Worm (Caenorhabditis elegans) whole organism, L3 larva: Measurements from ENCODE around the gene vps-52.
A peak's percentile ranks its signal among the peaks of the same experiment; 100 is the strongest.

Source experiments
- aly-2 ChIP-seq: fragments of 150-350 bp; optimal IDR thresholded peaks from 2 replicates; lab custom pipeline; 2014; ENCODE audit warnings: missing biosample characterization, missing genetic modification characterization
- ceh-82 ChIP-seq: fragments of 150-350 bp; optimal IDR thresholded peaks from 2 replicates; lab custom pipeline; 2014; ENCODE audit warnings: missing biosample characterization, missing genetic modification characterization
- ceh-9 ChIP-seq: sonication (generic microtip); optimal IDR thresholded peaks from 2 replicates; lab custom pipeline; 2018; ENCODE audit warnings: missing biosample characterization, missing genetic modification characterization
- daf-12 ChIP-seq: fragments of 150-350 bp; optimal IDR thresholded peaks from 2 replicates; lab custom pipeline; 2014; ENCODE audit warnings: missing biosample characterization, missing genetic modification reagents, missing genetic modification characterization
- egl-27 ChIP-seq: sonication (generic microtip); optimal IDR thresholded peaks from 4 replicates; lab custom pipeline; 2017; ENCODE audit warnings: missing biosample characterization, missing genetic modification reagents, missing genetic modification characterization
- egl-5 ChIP-seq: fragments of 150-350 bp; optimal IDR thresholded peaks from 2 replicates; lab custom pipeline; 2017; ENCODE audit warnings: missing biosample characterization, missing genetic modification reagents, missing genetic modification characterization, inconsistent platforms
- elt-1 ChIP-seq: fragments of 150-350 bp; optimal IDR thresholded peaks from 2 replicates; lab custom pipeline; 2014; ENCODE audit warnings: missing biosample characterization, missing genetic modification characterization
- elt-2 ChIP-seq: sonication (generic microtip); optimal IDR thresholded peaks from 2 replicates; lab custom pipeline; 2016; ENCODE audit warnings: missing genetic modification reagents, mild to moderate bottlenecking, missing genetic modification characterization, missing compliant biosample characterization
- elt-3 ChIP-seq, 3 experiments: fragments of 150-350 bp in 1 of 3; sonication (generic microtip) in 2 of 3; optimal IDR thresholded peaks; 2 replicates in 2 of 3; 4 replicates in 1 of 3; lab custom pipeline; 2014 to 2017; ENCODE audit warnings: missing biosample characterization in 3 of 3, missing genetic modification characterization in 3 of 3
- eor-1 ChIP-seq, 2 experiments: fragments of 150-350 bp; optimal IDR thresholded peaks; 2 replicates each; lab custom pipeline; 2014 to 2018; ENCODE audit warnings: missing biosample characterization in 2 of 2, missing genetic modification characterization in 2 of 2
- fkh-10 ChIP-seq: sonication (generic microtip); optimal IDR thresholded peaks from 2 replicates; lab custom pipeline; 2017; ENCODE audit warnings: missing biosample characterization, missing genetic modification reagents, missing genetic modification characterization
- fkh-2 ChIP-seq: fragments of 150-350 bp; optimal IDR thresholded peaks from 2 replicates; lab custom pipeline; 2014; ENCODE audit warnings: missing biosample characterization, missing genetic modification reagents, missing genetic modification characterization
- fos-1 ChIP-seq: fragments of 150-350 bp; optimal IDR thresholded peaks from 2 replicates; lab custom pipeline; 2014; ENCODE audit warnings: missing biosample characterization, missing genetic modification characterization
- hmg-11 ChIP-seq: sonication (generic microtip); optimal IDR thresholded peaks from 2 replicates; lab custom pipeline; 2016; ENCODE audit warnings: missing genetic modification characterization, missing compliant biosample characterization
- jun-1 ChIP-seq: fragments of 150-350 bp; optimal IDR thresholded peaks from 2 replicates; lab custom pipeline; 2014; ENCODE audit warnings: missing biosample characterization, missing genetic modification reagents, missing genetic modification characterization
- lin-39 ChIP-seq: fragments of 150-350 bp; optimal IDR thresholded peaks from 2 replicates; lab custom pipeline; 2018; ENCODE audit warnings: missing biosample characterization, missing genetic modification reagents, missing genetic modification characterization
- lsy-12 ChIP-seq: sonication (generic microtip); optimal IDR thresholded peaks from 2 replicates; lab custom pipeline; 2016; ENCODE audit warnings: mild to moderate bottlenecking, missing genetic modification characterization, missing compliant biosample characterization
- nfya-1 ChIP-seq: sonication (generic microtip); optimal IDR thresholded peaks from 2 replicates; lab custom pipeline; 2017; ENCODE audit warnings: missing genetic modification characterization, mild to moderate bottlenecking, missing compliant biosample characterization, antibody characterized with exemption, moderate library complexity; ENCODE audit not compliant: insufficient read depth
- nhr-11 ChIP-seq: fragments of 150-350 bp; optimal IDR thresholded peaks from 2 replicates; lab custom pipeline; 2014; ENCODE audit warnings: missing biosample characterization, missing genetic modification characterization
- nhr-12 ChIP-seq: fragments of 150-350 bp; optimal IDR thresholded peaks from 2 replicates; lab custom pipeline; 2014; ENCODE audit warnings: missing biosample characterization, missing genetic modification characterization
- nhr-23 ChIP-seq: fragments of 150-350 bp; optimal IDR thresholded peaks from 2 replicates; lab custom pipeline; 2014; ENCODE audit warnings: missing biosample characterization, missing genetic modification reagents, missing genetic modification characterization
- nhr-25 ChIP-seq: sonication (generic microtip); optimal IDR thresholded peaks from 2 replicates; lab custom pipeline; 2017; ENCODE audit warnings: missing biosample characterization, missing genetic modification characterization
- nhr-28 ChIP-seq: fragments of 150-350 bp; optimal IDR thresholded peaks from 2 replicates; lab custom pipeline; 2014; ENCODE audit warnings: missing biosample characterization, missing genetic modification characterization
- nhr-43 ChIP-seq: sonication (generic microtip); optimal IDR thresholded peaks from 2 replicates; lab custom pipeline; 2016; ENCODE audit warnings: mild to moderate bottlenecking, missing genetic modification characterization, missing compliant biosample characterization; ENCODE audit not compliant: poor library complexity, severe bottlenecking
- nhr-67 ChIP-seq: fragments of 150-350 bp; optimal IDR thresholded peaks from 2 replicates; lab custom pipeline; 2014; ENCODE audit warnings: missing biosample characterization, missing genetic modification characterization
- nhr-77 ChIP-seq: fragments of 150-350 bp; optimal IDR thresholded peaks from 2 replicates; lab custom pipeline; 2014; ENCODE audit warnings: missing biosample characterization, missing genetic modification characterization
- pha-4 ChIP-seq: fragments of 150-350 bp; optimal IDR thresholded peaks from 2 replicates; lab custom pipeline; 2014; ENCODE audit warnings: missing biosample characterization, missing genetic modification reagents, missing genetic modification characterization
- pqm-1 ChIP-seq: fragments of 150-350 bp; optimal IDR thresholded peaks from 2 replicates; lab custom pipeline; 2017; ENCODE audit warnings: missing biosample characterization, missing genetic modification characterization, inconsistent platforms
- snpc-4 ChIP-seq: fragments of 150-350 bp; optimal IDR thresholded peaks from 2 replicates; lab custom pipeline; 2014; ENCODE audit warnings: missing biosample characterization, missing genetic modification characterization
- tbx-2 ChIP-seq: sonication (generic microtip); optimal IDR thresholded peaks from 2 replicates; lab custom pipeline; 2016; ENCODE audit warnings: mild to moderate bottlenecking, missing genetic modification characterization, missing compliant biosample characterization
- unc-62 ChIP-seq: fragments of 150-350 bp; sonication (generic microtip); optimal IDR thresholded peaks from 4 replicates; lab custom pipeline; 2014; ENCODE audit warnings: missing biosample characterization, missing genetic modification reagents, missing genetic modification characterization
- ztf-11 ChIP-seq: fragments of 150-350 bp; optimal IDR thresholded peaks from 2 replicates; lab custom pipeline; 2014; ENCODE audit warnings: missing biosample characterization, missing genetic modification characterization
- ztf-4 ChIP-seq: fragments of 150-350 bp; optimal IDR thresholded peaks from 2 replicates; lab custom pipeline; 2014; ENCODE audit warnings: missing biosample characterization, missing genetic modification characterization

vps-52 gene

DNA sequence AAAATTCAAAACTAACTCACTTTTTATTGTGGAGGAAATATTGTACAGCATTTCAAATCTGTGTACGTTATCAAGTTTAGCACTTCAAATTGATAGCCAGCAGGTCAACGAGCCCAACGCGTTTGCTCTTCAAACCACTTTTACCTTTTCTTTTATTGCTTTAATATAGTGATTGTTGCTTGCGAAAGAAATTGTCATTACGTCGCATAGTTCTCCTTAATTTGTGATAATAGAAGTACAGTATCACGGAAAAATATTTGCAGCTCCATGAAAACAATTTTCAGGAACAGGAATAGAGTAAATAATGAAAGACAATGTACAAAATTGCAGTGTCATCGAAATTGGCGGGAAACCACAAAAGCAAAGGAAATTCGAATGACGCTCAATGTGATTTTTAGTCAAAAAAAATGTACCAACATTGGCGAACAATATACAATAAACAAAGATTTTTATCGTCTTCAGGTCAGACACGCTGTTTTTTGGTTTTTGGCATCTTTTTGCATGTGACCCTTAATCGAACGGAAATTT is 6.1 kb upstream of the vps-52 start, which contains the start of the genes PDB1.1 and F08C6.5:
PDB1.1 (minus strand) TSS at position 158 of the 528 bp plus-strand sequence.
F08C6.5 (plus strand) TSS at position 478 of the 528 bp plus-strand sequence.
- TF ChIP-seq pha-4 (tag; lab: Kevin White, UChicago) (peak; percentile 39), snpc-4 (no peak), ztf-4 (no peak), daf-12 (no peak), nhr-23 (tag; lab: Kevin White, UChicago) (no peak), fos-1 (tag; lab: Kevin White, UChicago) (no peak), nhr-43 (tag; lab: Kevin White, UChicago) (no peak), fkh-10 (no peak), nhr-77 (tag; lab: Kevin White, UChicago) (no peak), elt-2 (peak; percentile 82), pqm-1 (tag; lab: Kevin White, UChicago) (peak; percentile 31), aly-2 (tag; lab: Kevin White, UChicago) (no peak), jun-1 (tag; lab: Kevin White, UChicago) (peak; percentile 37), elt-3 (tag; optimal IDR thresholded peaks at IDR 0.05; lab: Kevin White, UChicago) (no peak), nhr-28 (tag; lab: Kevin White, UChicago) (no peak), nhr-67 (tag; lab: Kevin White, UChicago) (no peak), nhr-11 (tag; lab: Kevin White, UChicago) (no peak), unc-62 (no peak), ceh-82 (tag; lab: Kevin White, UChicago) (no peak)

DNA sequence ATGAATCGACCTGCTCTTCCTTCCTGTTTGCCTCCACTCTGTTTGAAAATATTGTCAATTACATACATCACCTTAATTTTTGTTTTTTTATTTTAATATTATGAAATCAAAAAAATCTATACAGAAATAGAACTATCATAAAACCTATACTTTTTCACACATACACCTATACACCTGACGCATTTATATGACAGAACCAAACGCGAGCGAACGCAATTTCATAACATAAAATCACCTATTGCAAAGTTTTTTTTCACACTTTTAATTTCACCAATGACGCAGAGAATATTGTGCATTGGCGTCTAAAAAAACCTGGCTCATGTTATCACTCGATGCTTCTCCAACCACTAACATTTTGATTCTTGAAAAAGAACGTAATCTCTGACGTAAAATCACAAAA is 3.2 kb upstream of the vps-52 start:
- no peak for TF ChIP-seq ztf-11 (tag; lab: Kevin White, UChicago)
- peak; percentile 32 for TF ChIP-seq elt-2
- TF ChIP-seq, all 47 proteins: peak for 1

DNA sequence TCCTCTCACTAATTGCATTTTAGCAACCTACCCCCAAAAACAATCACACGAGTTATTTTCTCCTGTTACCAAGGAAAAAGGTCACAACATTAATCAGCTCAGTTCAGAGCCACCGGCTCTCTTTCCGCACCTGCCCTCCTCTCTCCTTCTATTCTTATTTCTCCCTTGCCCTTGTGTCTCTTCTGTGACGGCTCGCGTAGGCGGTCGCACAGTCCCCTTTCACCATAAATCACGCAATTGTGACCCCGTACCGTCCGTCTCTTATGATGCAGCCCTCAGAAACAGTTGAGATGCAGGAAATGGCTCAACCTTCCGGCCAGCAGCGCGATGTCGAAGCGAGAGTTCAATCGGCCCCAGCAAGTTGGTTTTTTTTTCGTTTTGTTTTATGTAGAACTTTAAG is 2.5 kb upstream of the vps-52 start, which contains the start of gene sto-1:
sto-1 (plus strand) TSS at position 200 of the 400 bp plus-strand sequence.
- no peak for TF ChIP-seq egl-5 (tag; lab: Kevin White, UChicago)
- TF ChIP-seq elt-3 (tag; optimal IDR thresholded peaks at IDR 0.05; lab: Kevin White, UChicago), result no peak
- TF ChIP-seq daf-12, result no peak
- no peak for TF ChIP-seq nfya-1 (tag; lab: Kevin White, UChicago)
- no peak for TF ChIP-seq eor-1 (tag; optimal IDR thresholded peaks at IDR 0.05; lab: Kevin White, UChicago)
- no peak for TF ChIP-seq nhr-12 (tag; lab: Kevin White, UChicago)
- TF ChIP-seq elt-1, result no peak
- no peak for TF ChIP-seq fkh-10
- no peak for TF ChIP-seq unc-62
- no peak for TF ChIP-seq nhr-43 (tag; lab: Kevin White, UChicago)
- TF ChIP-seq fos-1 (tag; lab: Kevin White, UChicago), result no peak

DNA sequence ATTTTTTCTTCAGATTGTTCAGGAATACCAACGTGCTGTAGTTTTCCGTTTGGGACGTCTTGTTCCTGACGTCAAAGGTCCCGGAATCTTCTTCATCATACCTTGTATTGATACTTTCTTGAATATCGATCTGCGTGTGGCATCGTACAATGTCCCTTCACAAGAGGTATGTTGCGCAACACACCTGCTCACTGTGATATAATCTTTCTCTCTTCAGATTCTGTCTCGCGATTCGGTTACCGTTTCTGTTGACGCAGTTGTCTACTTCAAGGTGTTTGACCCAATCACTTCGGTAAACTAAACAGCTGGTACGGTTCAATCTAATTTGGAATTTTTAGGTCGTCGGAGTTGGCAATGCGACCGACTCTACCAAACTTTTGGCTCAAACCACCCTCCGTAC is 1.7 kb upstream of the vps-52 start:
- TF ChIP-seq hmg-11 (tag; lab: Kevin White, UChicago) (no peak), egl-5 (tag; lab: Kevin White, UChicago) (no peak), jun-1 (tag; lab: Kevin White, UChicago) (no peak), daf-12 (no peak), pqm-1 (tag; lab: Kevin White, UChicago) (no peak), tbx-2 (tag; lab: Kevin White, UChicago) (no peak), ceh-9 (tag; lab: Kevin White, UChicago) (no peak), snpc-4 (no peak), egl-27 (tag; lab: Kevin White, UChicago) (no peak), ztf-4 (no peak), nhr-28 (tag; lab: Kevin White, UChicago) (no peak), fkh-2 (tag; lab: Kevin White, UChicago) (no peak), elt-3 (tag; optimal IDR thresholded peaks at IDR 0.05; lab: Kevin White, UChicago) (no peak), lin-39 (no peak), fkh-10 (no peak), ceh-82 (tag; lab: Kevin White, UChicago) (no peak), fos-1 (tag; lab: Kevin White, UChicago) (no peak), nhr-77 (tag; lab: Kevin White, UChicago) (no peak), nhr-11 (tag; lab: Kevin White, UChicago) (no peak), pha-4 (tag; lab: Kevin White, UChicago) (no peak)

DNA sequence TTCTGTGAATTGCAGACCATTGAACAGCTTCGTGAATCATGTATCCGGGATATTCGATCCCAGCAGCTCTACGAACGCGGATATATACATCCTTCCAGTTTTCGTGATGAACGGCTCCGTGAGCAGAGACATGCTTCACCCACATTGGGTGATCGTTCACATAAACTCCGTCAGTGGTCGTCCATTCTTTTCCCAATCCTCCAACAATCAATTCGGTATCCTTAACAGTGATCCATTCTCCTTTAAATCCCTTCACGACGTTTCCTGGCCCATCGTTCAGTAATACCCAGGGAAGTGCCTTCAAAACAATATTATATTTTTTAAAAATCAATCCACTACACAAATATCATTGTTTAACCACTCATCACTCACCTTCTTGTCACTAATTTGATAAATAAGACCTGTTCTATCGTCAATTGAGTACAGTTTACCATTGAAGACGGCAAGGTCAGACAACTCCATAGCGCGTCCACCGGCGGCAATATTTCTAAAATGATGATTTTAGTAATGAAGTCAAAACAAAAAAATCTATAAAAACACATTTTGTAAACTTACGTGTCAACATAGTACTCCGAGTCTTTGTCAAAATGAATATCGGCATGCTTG is 3.7 kb downstream of the vps-52 start:
- TF ChIP-seq nhr-25 (tag; lab: Kevin White, UChicago), result peak; percentile 23
- peak; percentile 30 for TF ChIP-seq nhr-43 (tag; lab: Kevin White, UChicago)
- TF ChIP-seq egl-5 (tag; lab: Kevin White, UChicago), result no peak
- TF ChIP-seq lsy-12, result no peak
